Worm (Caenorhabditis elegans): ENCODE measurements around the gene F55C9.11.

The F55C9.11 gene

DNA sequence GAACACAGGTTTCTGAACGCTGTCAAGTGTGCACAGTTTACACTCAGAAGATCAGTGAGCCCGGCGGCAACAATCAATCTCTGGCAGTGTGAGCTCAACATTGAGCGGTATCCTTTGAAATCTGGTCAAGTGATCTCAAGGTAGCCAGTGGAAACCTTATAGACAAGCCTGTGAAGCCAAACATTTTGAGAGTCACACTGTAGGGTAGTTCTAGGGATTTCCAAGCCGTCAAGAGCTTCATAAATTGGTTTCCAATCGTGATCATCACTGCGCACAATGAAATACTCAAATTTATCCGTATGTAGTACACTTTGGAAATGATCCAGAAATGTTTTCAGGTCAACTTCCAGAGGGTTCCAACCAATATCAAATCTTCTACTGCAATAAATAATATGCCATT lies 2.6 kb downstream of the F55C9.11 start, which contains the start of gene F55C9.15 (continued):
- no peak for TF ChIP-seq rnt-1 (tag; optimal IDR thresholded peaks at IDR 0.05)
- no peak for TF ChIP-seq mab-9 (GFP tag; IDR thresholded peaks at IDR 0.05)

DNA sequence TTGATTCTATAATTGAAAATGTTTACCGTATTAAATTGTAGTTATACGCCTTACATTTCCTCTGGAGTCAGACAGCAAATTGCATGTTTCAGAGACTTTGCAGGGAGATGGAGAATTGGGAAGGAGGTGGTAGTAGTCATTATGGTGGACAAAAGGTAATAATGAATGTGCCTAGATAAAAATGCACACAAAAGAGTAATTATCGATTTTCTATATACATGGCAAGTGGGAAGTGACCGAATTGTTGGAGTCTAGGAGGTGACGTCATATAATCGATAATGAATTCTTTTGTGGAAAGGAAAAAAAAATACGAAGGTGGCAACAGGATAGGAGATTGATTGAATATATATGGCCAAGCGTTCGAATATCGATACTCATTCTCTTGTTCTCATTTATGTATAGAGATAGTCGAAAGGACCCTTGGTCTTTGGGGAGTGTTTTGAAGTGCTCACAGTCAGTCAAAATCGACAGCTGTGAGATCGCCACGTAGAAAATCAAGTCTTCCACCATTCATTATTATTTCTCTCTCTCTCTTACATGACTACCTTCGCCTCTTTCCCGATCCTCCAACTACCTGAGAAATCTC lies 5.8 kb downstream of the F55C9.11 start, which contains the start of the genes fbxb-63 and fbxb-61:
Gene fbxb-63 (minus strand): TSS at position 142 of the 586 bp plus-strand sequence.
Gene fbxb-61 (plus strand): TSS at position 536 of the 586 bp plus-strand sequence.
- TF ChIP-seq egl-13 (tag; optimal IDR thresholded peaks at IDR 0.05) (no peak), elt-3 (tag; optimal IDR thresholded peaks at IDR 0.05) (no peak), ceh-90 (tag; optimal IDR thresholded peaks at IDR 0.05) (no peak), sox-4 (tag; optimal IDR thresholded peaks at IDR 0.05) (no peak), mab-9 (GFP tag; IDR thresholded peaks at IDR 0.05) (no peak), elt-2 (tag; optimal IDR thresholded peaks at IDR 0.05) (no peak), mdl-1 (tag; optimal IDR thresholded peaks at IDR 0.05) (no peak), snu-23 (GFP tag; optimal IDR thresholded peaks at IDR 0.05) (no peak), nhr-47 (tag; optimal IDR thresholded peaks at IDR 0.05) (no peak), irx-1 (tag; optimal IDR thresholded peaks at IDR 0.05) (no peak), mep-1 (tag; optimal IDR thresholded peaks at IDR 0.05) (no peak), lsy-2 (tag; optimal IDR thresholded peaks at IDR 0.05) (no peak)

DNA sequence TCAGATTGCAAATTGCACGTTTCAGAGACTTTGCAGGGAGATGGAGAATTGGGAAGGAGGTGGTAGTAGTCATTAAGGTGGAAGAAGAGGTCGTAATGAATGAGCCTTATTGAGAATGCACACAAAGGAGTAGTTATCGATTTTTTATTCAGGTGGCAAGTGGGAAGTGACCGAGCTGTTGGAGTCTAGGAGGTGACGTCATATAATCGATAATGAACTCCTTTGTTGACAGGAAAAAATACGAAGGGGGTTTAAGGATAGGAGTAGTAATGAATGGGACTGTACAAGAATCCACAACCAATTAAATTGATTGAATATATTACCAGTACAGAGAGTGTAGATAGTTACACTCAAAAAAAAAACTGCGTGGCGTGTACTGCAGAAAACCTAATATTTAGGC lies 7.6 kb downstream of the F55C9.11 start, which contains the start of gene fbxb-62:
Gene fbxb-62 (minus strand): TSS at position 101 of the 400 bp plus-strand sequence.
- TF ChIP-seq nhr-90 (tag; optimal IDR thresholded peaks at IDR 0.05; ENCODE audit: poor library complexity) (no peak), nhr-19 (GFP tag; conservative IDR thresholded peaks at IDR 0.05) (0 out of 2 replicates have a peak, but pooled peaks have one; percentile 3)

DNA sequence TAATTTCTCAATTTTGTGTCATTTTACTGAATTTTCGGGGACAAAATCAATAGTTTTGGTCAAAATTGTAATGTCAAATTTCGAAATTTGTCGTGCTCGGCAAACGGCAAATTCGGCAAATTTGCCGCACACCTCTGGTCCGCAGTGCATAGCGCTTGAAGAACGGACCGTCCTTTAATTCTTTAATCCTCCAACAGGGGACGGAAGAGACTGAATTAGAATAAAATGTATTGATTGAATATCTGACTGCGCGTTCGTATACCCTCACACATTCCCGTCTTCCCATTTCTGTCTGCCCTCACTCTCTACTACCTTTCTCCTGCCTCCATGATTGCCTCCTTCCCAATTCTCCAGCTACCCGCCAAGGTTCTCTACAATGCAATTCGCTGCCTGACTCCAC lies 10.2 kb downstream of the F55C9.11 start, which contains the start of gene F55C9.14:
Gene F55C9.14 (plus strand): TSS at position 301 of the 400 bp plus-strand sequence.
- TF ChIP-seq jun-1 (tag; optimal IDR thresholded peaks at IDR 0.05): no peak
- TF ChIP-seq nhr-76 (tag; optimal IDR thresholded peaks at IDR 0.05): no peak

DNA sequence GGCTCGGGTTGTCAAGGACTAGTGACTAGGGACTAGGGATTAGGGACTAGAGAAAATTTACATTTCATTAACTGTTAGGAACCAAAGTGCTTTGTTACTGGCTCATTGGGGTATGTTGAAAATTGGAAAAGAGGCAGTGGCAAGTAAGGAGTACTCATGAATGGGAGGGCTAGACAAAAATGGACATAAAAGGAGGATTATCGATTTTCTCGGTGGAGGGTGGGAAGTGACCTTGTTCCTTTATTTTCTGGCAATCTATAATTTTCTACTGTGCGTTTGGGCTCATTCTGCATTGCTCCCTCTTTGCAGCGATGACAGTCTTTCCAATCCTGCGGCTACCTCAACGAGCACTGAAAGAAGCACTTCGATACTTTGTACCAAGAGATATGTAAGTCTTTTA lies 12.0 kb downstream of the F55C9.11 start, which contains the start of gene fbxb-60:
Gene fbxb-60 (plus strand): TSS at position 301 of the 400 bp plus-strand sequence.
- no peak for TF ChIP-seq egl-13 (tag; optimal IDR thresholded peaks at IDR 0.05)
- no peak for TF ChIP-seq lsy-2 (tag; optimal IDR thresholded peaks at IDR 0.05)
- TF ChIP-seq zip-4 (GFP tag; optimal IDR thresholded peaks at IDR 0.05): no peak
- no peak for TF ChIP-seq tbx-2 (tag; optimal IDR thresholded peaks at IDR 0.05)
- TF ChIP-seq ztf-4 (tag; optimal IDR thresholded peaks at IDR 0.05): no peak
- TF ChIP-seq nhr-12 (tag; optimal IDR thresholded peaks at IDR 0.05): no peak
- no peak for TF ChIP-seq fkh-8 (tag; optimal IDR thresholded peaks at IDR 0.05)
- no peak for TF ChIP-seq unc-86 (tag; optimal IDR thresholded peaks at IDR 0.05)
- TF ChIP-seq mab-9 (GFP tag; IDR thresholded peaks at IDR 0.05): no peak
- TF ChIP-seq nhr-20 (tag; optimal IDR thresholded peaks at IDR 0.05): no peak
- no peak for TF ChIP-seq isw-1 (GFP tag; IDR thresholded peaks at IDR 0.05)
- TF ChIP-seq irx-1 (tag; optimal IDR thresholded peaks at IDR 0.05): no peak
- no peak for TF ChIP-seq C16A3.4 (tag; optimal IDR thresholded peaks at IDR 0.05)

DNA sequence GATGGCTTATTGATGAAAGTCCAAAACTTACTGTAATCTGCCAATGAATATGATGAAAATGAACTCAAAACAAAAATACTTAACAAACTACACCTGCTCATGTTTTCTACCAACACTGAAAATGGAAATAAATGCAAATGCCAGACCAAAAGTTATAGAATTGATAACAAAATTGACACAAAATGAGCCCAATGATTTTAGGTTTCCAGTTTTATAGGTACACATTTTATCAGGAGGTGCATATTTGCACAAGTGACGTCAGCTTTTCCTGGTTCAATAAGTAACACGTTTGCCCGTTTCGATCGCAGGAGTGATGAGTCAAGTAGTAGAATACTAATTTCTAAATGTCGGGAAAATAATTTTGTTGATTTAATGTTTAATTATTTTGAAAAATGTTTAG lies 12.8 kb downstream of the F55C9.11 start, which contains the start of gene F55C9.6:
Gene F55C9.6 (minus strand): TSS at position 101 of the 400 bp plus-strand sequence.
- TF ChIP-seq aha-1 (tag; optimal IDR thresholded peaks at IDR 0.05) (no peak), fkh-8 (tag; optimal IDR thresholded peaks at IDR 0.05) (no peak), nhr-12 (tag; optimal IDR thresholded peaks at IDR 0.05) (no peak), mab-9 (GFP tag; IDR thresholded peaks at IDR 0.05) (no peak), ceh-90 (tag; optimal IDR thresholded peaks at IDR 0.05) (no peak), snpc-4 (tag; optimal IDR thresholded peaks at IDR 0.05) (no peak), snu-23 (GFP tag; optimal IDR thresholded peaks at IDR 0.05) (no peak), unc-130 (tag; optimal IDR thresholded peaks at IDR 0.05) (no peak), tlp-1 (tag; optimal IDR thresholded peaks at IDR 0.05) (no peak), nhr-19 (GFP tag; conservative IDR thresholded peaks at IDR 0.05) (no peak), nhr-20 (tag; optimal IDR thresholded peaks at IDR 0.05) (no peak), ama-1 (optimal IDR thresholded peaks at IDR 0.05) (no peak), hlh-17 (GFP tag; optimal IDR thresholded peaks at IDR 0.05; ENCODE audit: borderline replicate concordance) (no peak)

All from whole organism, L1 larva.